Worm (Caenorhabditis elegans): ENCODE measurements around the gene C06A6.7.

DNA sequence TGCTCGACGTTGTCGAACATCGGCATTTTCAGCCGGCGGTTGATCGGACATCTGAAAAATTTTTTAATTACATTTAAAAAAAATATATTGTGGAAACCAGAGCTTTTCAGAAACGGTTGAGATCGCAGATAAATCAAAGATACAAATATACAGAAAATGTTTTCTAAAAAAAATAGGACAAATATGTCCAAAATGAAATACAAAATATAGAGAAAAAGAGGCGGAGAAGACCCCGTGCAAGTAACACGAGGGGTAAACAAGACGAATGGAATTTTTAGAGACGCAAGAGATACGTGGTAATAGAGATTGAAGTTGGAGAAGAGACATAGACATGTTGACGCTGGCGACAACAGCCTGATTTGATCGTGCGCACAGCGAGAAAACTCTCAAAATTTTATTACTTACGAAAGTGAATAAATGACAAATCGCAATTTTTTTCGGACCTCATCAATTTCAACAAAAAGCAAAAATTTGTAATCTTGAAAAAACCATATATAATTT, 22.6 kb downstream of the C06A6.7 start, which contains the start of gene cdgs-1:
- no peak for TF ChIP-seq pax-1 (tag; optimal IDR thresholded peaks at IDR 0.05)
- TF ChIP-seq ama-1 (optimal IDR thresholded peaks at IDR 0.05) = no peak
- TF ChIP-seq elt-4 (tag; optimal IDR thresholded peaks at IDR 0.05) = no peak
- no peak for TF ChIP-seq F13H6.1 (tag; optimal IDR thresholded peaks at IDR 0.05)
- TF ChIP-seq nfya-1 (tag; optimal IDR thresholded peaks at IDR 0.05) = peak; percentile 31
- TF ChIP-seq odd-2 (tag; optimal IDR thresholded peaks at IDR 0.05) = no peak
- TF ChIP-seq npax-4 (tag; optimal IDR thresholded peaks at IDR 0.05) = no peak
- TF ChIP-seq ceh-14 (tag; optimal IDR thresholded peaks at IDR 0.05) = no peak
- TF ChIP-seq pag-3 (tag; optimal IDR thresholded peaks at IDR 0.05; ENCODE audit: borderline replicate concordance) = no peak

Measured in whole organism, late embryonic.